Worm (Caenorhabditis elegans) whole organism, young adult: Measurements from ENCODE around the gene C23H3.9.

Experiments used
- K11D2.4 ChIP-seq: fragments of 200-800 bp; sonication (Bioruptor generic); IDR thresholded peaks from 2 replicates; pipeline ENCODE4 v1.3.6; 2022; ENCODE audit warnings: missing genetic modification reagents, missing genetic modification characterization, missing compliant biosample characterization
- bed-2 ChIP-seq: fragments of 200-800 bp; sonication (Bioruptor generic); IDR thresholded peaks from 2 replicates; pipeline ENCODE4 v1.3.6; 2022; ENCODE audit warnings: missing genetic modification reagents, missing genetic modification characterization, missing compliant biosample characterization
- dpl-1 ChIP-seq: fragments of 150-350 bp; optimal IDR thresholded peaks from 2 replicates; lab custom pipeline; 2014; ENCODE audit warnings: missing biosample characterization, missing genetic modification reagents, missing genetic modification characterization
- fkh-3 ChIP-seq: sonication (generic microtip); optimal IDR thresholded peaks from 2 replicates; lab custom pipeline; 2016; ENCODE audit warnings: mild to moderate bottlenecking, missing genetic modification characterization, missing compliant biosample characterization
- hlh-26 ChIP-seq: fragments of 200-800 bp; sonication (Bioruptor generic); conservative IDR thresholded peaks from 2 replicates; pipeline ENCODE4 v1.3.6; 2022; ENCODE audit warnings: missing genetic modification reagents, missing genetic modification characterization, missing compliant biosample characterization
- lin-35 ChIP-seq, 3 experiments: fragments of 150-350 bp in 2 of 3; sonication (generic microtip) in 1 of 3; optimal IDR thresholded peaks; 2 replicates each; lab custom pipeline; 2014 to 2018; ENCODE audit warnings: missing biosample characterization in 3 of 3, missing genetic modification characterization in 3 of 3, missing genetic modification reagents in 3 of 3
- ztf-25 ChIP-seq: fragments of 200-800 bp; sonication (Bioruptor generic); IDR thresholded peaks from 2 replicates; pipeline ENCODE4 v1.3.6; 2022; ENCODE audit warnings: missing genetic modification reagents, missing genetic modification characterization, missing compliant biosample characterization
- ztf-6 ChIP-seq: fragments of 200-800 bp; sonication (Bioruptor generic); IDR thresholded peaks from 2 replicates; pipeline ENCODE4 v1.3.6; 2022; ENCODE audit warnings: missing genetic modification reagents, missing genetic modification characterization, missing compliant biosample characterization

DNA sequence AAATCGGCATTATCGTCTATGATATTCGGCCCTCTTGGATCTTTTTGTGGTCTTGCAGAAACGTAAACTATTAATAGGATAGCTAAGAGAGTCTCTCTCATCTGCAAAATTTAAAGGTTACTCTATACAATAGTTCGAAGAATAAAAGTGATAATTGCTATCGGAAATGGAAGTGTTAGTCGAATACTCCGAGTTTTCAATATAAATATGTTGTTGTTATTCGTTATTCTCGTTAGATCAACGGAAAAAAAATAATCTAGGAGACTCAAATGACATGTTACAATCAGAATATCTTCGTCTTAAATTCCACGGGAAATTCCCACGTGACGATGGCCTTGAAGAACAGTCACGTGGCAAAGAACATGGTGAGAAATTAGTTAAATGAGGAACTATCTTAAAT, 23.9 kb downstream of the C23H3.9 start, which contains the start of gene tre-5:
- TF ChIP-seq hlh-26 (GFP tag; lab: Robert Waterston, UW) = no peak
- TF ChIP-seq K11D2.4 (GFP tag; lab: Robert Waterston, UW) = no peak
- TF ChIP-seq bed-2 (GFP tag; lab: Robert Waterston, UW) = no peak
- TF ChIP-seq ztf-6 (GFP tag; lab: Robert Waterston, UW) = no peak
- no peak for TF ChIP-seq lin-35 (GFP tag; optimal IDR thresholded peaks at IDR 0.05; lab: Kevin White, UChicago)
- TF ChIP-seq fkh-3 (tag; lab: Kevin White, UChicago) = no peak
- TF ChIP-seq ztf-25 = no peak
- no peak for TF ChIP-seq dpl-1
